Worm (Caenorhabditis elegans) whole organism, young adult: ENCODE data around the gene ver-1.

Experiments
- D2030.7 ChIP-seq: fragments of 200-800 bp; sonication (Bioruptor generic); IDR thresholded peaks from 2 replicates; pipeline ENCODE4 v1.3.6; 2022; ENCODE audit warnings: missing genetic modification reagents, missing genetic modification characterization, missing compliant biosample characterization
- Y79H2A.3 ChIP-seq: fragments of 200-800 bp; sonication (Bioruptor generic); conservative IDR thresholded peaks from 2 replicates; pipeline ENCODE4 v1.3.6; 2022; ENCODE audit warnings: missing genetic modification reagents, missing genetic modification characterization, missing compliant biosample characterization
- ceh-40 ChIP-seq: fragments of 200-800 bp; sonication (Bioruptor generic); IDR thresholded peaks from 2 replicates; pipeline ENCODE4 v1.3.6; 2022; ENCODE audit warnings: missing genetic modification characterization, missing compliant biosample characterization
- dpff-1 ChIP-seq: sonication (generic microtip); optimal IDR thresholded peaks from 2 replicates; lab custom pipeline; 2017; ENCODE audit warnings: mild to moderate bottlenecking, missing genetic modification characterization, missing compliant biosample characterization
- tbx-9 ChIP-seq: sonication (generic microtip); optimal IDR thresholded peaks from 2 replicates; lab custom pipeline; 2016; ENCODE audit warnings: borderline replicate concordance, missing genetic modification characterization, inconsistent platforms, missing compliant biosample characterization

DNA sequence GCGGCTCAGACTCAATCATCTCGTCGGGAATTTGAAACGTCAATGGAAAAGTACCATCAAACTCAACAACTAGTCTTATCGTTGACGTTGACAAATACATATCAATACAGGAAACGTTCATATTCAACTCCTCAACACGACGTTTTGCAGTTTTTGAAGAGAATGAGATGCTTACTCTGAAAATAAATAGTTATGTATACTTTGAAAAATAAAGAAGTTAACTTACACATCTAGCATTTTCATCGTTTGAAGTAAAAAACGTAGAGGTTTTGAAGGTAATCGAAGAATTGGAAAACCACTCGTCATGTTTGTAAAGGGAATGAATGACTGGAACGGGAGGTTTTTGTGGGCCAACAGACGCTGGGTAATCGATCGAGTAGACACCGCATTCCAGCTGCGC, 15.7 kb upstream of the ver-1 start, which contains the start of gene fbxb-81:
- TF ChIP-seq ceh-40 (no peak), tbx-9 (tag; lab: Kevin White, UChicago) (no peak), dpff-1 (tag; lab: Kevin White, UChicago) (no peak), Y79H2A.3 (GFP tag; lab: Robert Waterston, UW) (no peak), D2030.7 (GFP tag; lab: Robert Waterston, UW) (no peak)
